Fruit fly (Drosophila melanogaster) whole organism, embryonic: Measurements from ENCODE around the gene drongo.
A peak's percentile ranks its signal among the peaks of the same experiment; 100 is the strongest.

Experiments
- Bgb ChIP-seq: fragments of 200-800 bp; sonication (Bioruptor generic); IDR thresholded peaks from 2 replicates; pipeline ENCODE4 v1.3.6; 2022; ENCODE audit warnings: missing biosample characterization, missing genetic modification characterization; ENCODE audit not compliant: partially characterized antibody
- Bteb2 ChIP-seq: fragments of 200-800 bp; sonication (Bioruptor generic); optimal IDR thresholded peaks from 2 replicates; lab custom pipeline; 2016; ENCODE audit warnings: missing biosample characterization, missing genetic modification characterization
- CG10979 ChIP-seq: fragments of 200-800 bp; sonication (Bioruptor generic); optimal IDR thresholded peaks from 2 replicates; lab custom pipeline; 2018; ENCODE audit warnings: missing biosample characterization, mild to moderate bottlenecking, missing genetic modification characterization, moderate library complexity
- CG12299 ChIP-seq: fragments of 200-800 bp; sonication (Bioruptor generic); optimal IDR thresholded peaks from 2 replicates; lab custom pipeline; 2018; ENCODE audit warnings: missing biosample characterization, mild to moderate bottlenecking, missing genetic modification characterization
- CG13624 ChIP-seq: fragments of 200-800 bp; sonication (Bioruptor generic); optimal IDR thresholded peaks from 2 replicates; lab custom pipeline; 2016; ENCODE audit warnings: missing biosample characterization, missing genetic modification characterization
- CG14860 ChIP-seq: fragments of 200-800 bp; sonication (Bioruptor generic); IDR thresholded peaks from 3 replicates; pipeline ENCODE4 v1.3.6; 2022; ENCODE audit warnings: missing biosample characterization, missing genetic modification characterization; ENCODE audit not compliant: partially characterized antibody
- CG1529 ChIP-seq: fragments of 200-800 bp; sonication (Bioruptor generic); optimal IDR thresholded peaks from 3 replicates; lab custom pipeline; 2018; ENCODE audit warnings: missing biosample characterization, missing genetic modification characterization
- CG17385 ChIP-seq: fragments of 200-800 bp; sonication (Bioruptor generic); optimal IDR thresholded peaks from 3 replicates; lab custom pipeline; 2018; ENCODE audit warnings: missing biosample characterization, mild to moderate bottlenecking, missing genetic modification characterization
- CG17829 ChIP-seq: fragments of 200-800 bp; optimal IDR thresholded peaks from 2 replicates; lab custom pipeline; 2019; ENCODE audit warnings: missing biosample characterization, mild to moderate bottlenecking, missing genetic modification characterization, moderate library complexity
- CG18764 ChIP-seq: fragments of 200-800 bp; sonication (Bioruptor generic); optimal IDR thresholded peaks from 3 replicates; lab custom pipeline; 2016; ENCODE audit warnings: missing biosample characterization, missing genetic modification characterization
- CG2116 ChIP-seq: fragments of 200-800 bp; sonication (Bioruptor generic); optimal IDR thresholded peaks from 3 replicates; lab custom pipeline; 2018; ENCODE audit warnings: missing biosample characterization, mild to moderate bottlenecking, missing genetic modification characterization
- CG2889 ChIP-seq: fragments of 200-800 bp; sonication (Bioruptor generic); IDR thresholded peaks from 3 replicates; pipeline ENCODE4 v1.3.6; 2022; ENCODE audit warnings: missing biosample characterization, missing genetic modification characterization
- CG31441 ChIP-seq: fragments of 200-800 bp; sonication (Bioruptor generic); IDR thresholded peaks from 2 replicates; pipeline ENCODE4 v1.3.6; 2022; ENCODE audit warnings: missing biosample characterization, missing genetic modification characterization
- CG32767 ChIP-seq: fragments of 200-800 bp; sonication (Bioruptor generic); IDR thresholded peaks from 2 replicates; pipeline ENCODE4 v1.3.6; 2022; ENCODE audit warnings: missing biosample characterization, missing genetic modification characterization
- CG3407 ChIP-seq: fragments of 200-800 bp; sonication (Bioruptor generic); optimal IDR thresholded peaks from 2 replicates; lab custom pipeline; 2018; ENCODE audit warnings: missing biosample characterization, mild to moderate bottlenecking, missing genetic modification characterization
- CG4360 ChIP-seq: fragments of 200-800 bp; sonication (Bioruptor generic); IDR thresholded peaks from 2 replicates; pipeline ENCODE4 v1.3.6; 2022; ENCODE audit warnings: missing biosample characterization, missing genetic modification characterization
- CG4424 ChIP-seq: fragments of 200-800 bp; sonication (Bioruptor generic); optimal IDR thresholded peaks from 3 replicates; lab custom pipeline; 2016; ENCODE audit warnings: missing biosample characterization, missing genetic modification characterization
- CG4730 ChIP-seq: fragments of 200-800 bp; sonication (Bioruptor generic); IDR thresholded peaks from 2 replicates; pipeline ENCODE4 v1.3.6; 2022; ENCODE audit warnings: missing biosample characterization, missing genetic modification characterization
- CG6765 ChIP-seq: fragments of 200-800 bp; sonication (Bioruptor generic); optimal IDR thresholded peaks from 3 replicates; lab custom pipeline; 2017; ENCODE audit warnings: missing biosample characterization, mild to moderate bottlenecking, missing genetic modification characterization
- CG7372 ChIP-seq: fragments of 200-800 bp; sonication (Bioruptor generic); IDR thresholded peaks from 2 replicates; pipeline ENCODE4 v1.3.6; 2022; ENCODE audit warnings: missing biosample characterization, missing genetic modification characterization
- CG7786 ChIP-seq: fragments of 200-800 bp; sonication (Bioruptor generic); optimal IDR thresholded peaks from 2 replicates; lab custom pipeline; 2016; ENCODE audit warnings: missing biosample characterization, missing genetic modification characterization
- ERR ChIP-seq: fragments of 200-800 bp; sonication (Bioruptor generic); optimal IDR thresholded peaks from 2 replicates; lab custom pipeline; 2016; ENCODE audit warnings: missing biosample characterization, missing genetic modification characterization
- GATAe ChIP-seq: fragments of 200-800 bp; sonication (Bioruptor generic); conservative IDR thresholded peaks from 2 replicates; pipeline ENCODE4 v1.3.6; 2022; ENCODE audit warnings: missing biosample characterization, missing genetic modification characterization
- HHEX ChIP-seq: fragments of 200-800 bp; sonication (Bioruptor generic); optimal IDR thresholded peaks from 3 replicates; lab custom pipeline; 2017; ENCODE audit warnings: missing biosample characterization, mild to moderate bottlenecking, missing genetic modification characterization, missing genetic modification reagents
- Ptx1 ChIP-seq: fragments of 200-800 bp; sonication (Bioruptor generic); IDR thresholded peaks from 2 replicates; pipeline ENCODE4 v1.3.6; 2022; ENCODE audit warnings: missing biosample characterization, missing genetic modification characterization
- Sox100B ChIP-seq: fragments of 200-800 bp; sonication (Bioruptor generic); optimal IDR thresholded peaks from 3 replicates; lab custom pipeline; 2018; ENCODE audit warnings: missing biosample characterization, mild to moderate bottlenecking, missing genetic modification characterization
- Ssrp ChIP-seq: fragments of 200-800 bp; sonication (Bioruptor generic); optimal IDR thresholded peaks from 2 replicates; lab custom pipeline; 2018; ENCODE audit warnings: missing biosample characterization, mild to moderate bottlenecking, missing genetic modification characterization, moderate library complexity
- TFAM ChIP-seq: fragments of 200-800 bp; sonication (Bioruptor generic); optimal IDR thresholded peaks from 2 replicates; lab custom pipeline; 2017; ENCODE audit warnings: missing biosample characterization, missing genetic modification characterization, inconsistent platforms
- Vsx1 ChIP-seq: fragments of 200-800 bp; sonication (Bioruptor generic); optimal IDR thresholded peaks from 2 replicates; lab custom pipeline; 2017; ENCODE audit warnings: missing biosample characterization, mild to moderate bottlenecking, missing genetic modification characterization, missing genetic modification reagents
- az2 ChIP-seq: fragments of 200-800 bp; sonication (Bioruptor generic); optimal IDR thresholded peaks from 3 replicates; lab custom pipeline; 2016; ENCODE audit warnings: missing biosample characterization, missing genetic modification characterization
- bcd ChIP-seq: fragments of 200-800 bp; sonication (Bioruptor generic); optimal IDR thresholded peaks from 2 replicates; lab custom pipeline; 2017; ENCODE audit warnings: missing biosample characterization, mild to moderate bottlenecking, missing genetic modification characterization
- bigmax ChIP-seq: fragments of 200-800 bp; sonication (Bioruptor generic); optimal IDR thresholded peaks from 2 replicates; lab custom pipeline; 2018; ENCODE audit warnings: missing biosample characterization, mild to moderate bottlenecking, missing genetic modification characterization
- cas ChIP-seq: fragments of 200-800 bp; sonication (Bioruptor generic); IDR thresholded peaks from 2 replicates; pipeline ENCODE4 v1.3.6; 2022; ENCODE audit warnings: missing biosample characterization, missing genetic modification characterization
- chn ChIP-seq: fragments of 200-800 bp; sonication (Bioruptor generic); optimal IDR thresholded peaks from 2 replicates; lab custom pipeline; 2016; ENCODE audit warnings: missing biosample characterization, missing genetic modification characterization
- croc ChIP-seq: fragments of 200-800 bp; sonication (Bioruptor generic); conservative IDR thresholded peaks from 3 replicates; pipeline ENCODE4 v1.3.6; 2022; ENCODE audit warnings: missing biosample characterization, missing genetic modification characterization
- danr ChIP-seq: fragments of 200-800 bp; sonication (Bioruptor generic); IDR thresholded peaks from 2 replicates; pipeline ENCODE4 v1.3.6; 2022; ENCODE audit warnings: missing biosample characterization, missing genetic modification characterization
- dmrt99B ChIP-seq: fragments of 200-800 bp; sonication (Bioruptor generic); optimal IDR thresholded peaks from 2 replicates; lab custom pipeline; 2018; ENCODE audit warnings: missing biosample characterization, mild to moderate bottlenecking, missing genetic modification characterization, moderate library complexity
- dpn ChIP-seq, 2 experiments: fragments of 200-800 bp; sonication (Bioruptor generic); optimal IDR thresholded peaks; 3 replicates each; lab custom pipeline; 2016; ENCODE audit warnings: missing biosample characterization in 2 of 2, missing genetic modification characterization in 2 of 2
- gcm2 ChIP-seq: fragments of 200-800 bp; sonication (Bioruptor generic); optimal IDR thresholded peaks from 2 replicates; lab custom pipeline; 2016; ENCODE audit warnings: missing biosample characterization, missing genetic modification characterization
- grn ChIP-seq: fragments of 200-800 bp; sonication (Bioruptor generic); optimal IDR thresholded peaks from 3 replicates; lab custom pipeline; 2017; ENCODE audit warnings: missing biosample characterization, missing genetic modification characterization
- hb ChIP-seq: fragments of 200-800 bp; sonication (Bioruptor generic); IDR thresholded peaks from 3 replicates; pipeline ENCODE4 v1.3.6; 2022; ENCODE audit warnings: missing biosample characterization, missing genetic modification characterization; ENCODE audit not compliant: partially characterized antibody
- lmd ChIP-seq: fragments of 200-800 bp; sonication (Bioruptor generic); IDR thresholded peaks from 2 replicates; pipeline ENCODE4 v1.3.6; 2022; ENCODE audit warnings: missing biosample characterization, missing genetic modification characterization
- nerfin-2 ChIP-seq: fragments of 200-800 bp; sonication (Bioruptor generic); IDR thresholded peaks from 2 replicates; pipeline ENCODE4 v1.3.6; 2022; ENCODE audit warnings: missing biosample characterization, missing genetic modification characterization; ENCODE audit not compliant: partially characterized antibody
- peb ChIP-seq: fragments of 200-800 bp; sonication (Bioruptor generic); IDR thresholded peaks from 2 replicates; pipeline ENCODE4 v1.3.6; 2022; ENCODE audit warnings: missing biosample characterization, missing genetic modification characterization
- scrt ChIP-seq: fragments of 200-800 bp; sonication (Bioruptor generic); optimal IDR thresholded peaks from 2 replicates; lab custom pipeline; 2018; ENCODE audit warnings: missing biosample characterization, mild to moderate bottlenecking, missing genetic modification characterization, moderate library complexity
- slbo ChIP-seq: fragments of 200-800 bp; sonication (Bioruptor generic); IDR thresholded peaks from 2 replicates; pipeline ENCODE4 v1.3.6; 2022; ENCODE audit warnings: missing biosample characterization, missing genetic modification characterization
- sna ChIP-seq: fragments of 200-800 bp; sonication (Bioruptor generic); IDR thresholded peaks from 2 replicates; pipeline ENCODE4 v1.3.6; 2022; ENCODE audit warnings: missing biosample characterization, missing genetic modification characterization; ENCODE audit not compliant: partially characterized antibody
- vvl ChIP-seq: fragments of 200-800 bp; sonication (Bioruptor generic); IDR thresholded peaks from 2 replicates; pipeline ENCODE4 v1.3.6; 2022; ENCODE audit warnings: missing biosample characterization, missing genetic modification characterization
- wdn ChIP-seq: fragments of 200-800 bp; sonication (Bioruptor generic); IDR thresholded peaks from 2 replicates; pipeline ENCODE4 v1.3.6; 2022; ENCODE audit warnings: missing biosample characterization, missing genetic modification characterization

The drongo gene

dm6 chr2L:819315-820032 lies 31.4 kb downstream of the drongo start, which contains the start of the genes PGAP2 and Clp (continued):
- TF ChIP-seq CG4730 (GFP tag; lab: Robert Waterston, UW) (peak; percentile 65), ERR (GFP tag; lab: Kevin White, UChicago) (no peak), slbo (peak; percentile 89), CG7372 (peak; percentile 93), CG31441 (peak; percentile 73), wdn (GFP tag; lab: Robert Waterston, UW) (no peak), CG10979 (tag; lab: Kevin White, UChicago) (peak; percentile 85), Bgb (GFP tag; lab: Robert Waterston, UW) (no peak), vvl (peak; percentile 79), Ssrp (peak; percentile 83), gcm2 (GFP tag; lab: Kevin White, UChicago) (no peak), CG4360 (peak; percentile 71), lmd (peak; percentile 84), CG12299 (tag; lab: Kevin White, UChicago) (peak; percentile 45), CG17829 (tag; lab: Kevin White, UChicago) (peak; percentile 68), CG32767 (GFP tag; lab: Robert Waterston, UW) (peak; percentile 71; the same call in 1 of the 2 replicates), CG1529 (GFP tag; lab: Kevin White, UChicago) (peak; percentile 26), bcd (GFP tag; lab: Kevin White, UChicago) (peak; percentile 73), chn (GFP tag; lab: Kevin White, UChicago) (peak; percentile 51), CG17385 (GFP tag; lab: Kevin White, UChicago) (peak; percentile 64), croc (GFP tag; lab: Robert Waterston, UW) (peak; percentile 71), CG3407 (peak; percentile 29), dmrt99B (tag; lab: Kevin White, UChicago) (no peak), CG4424 (GFP tag; lab: Kevin White, UChicago) (peak; percentile 79), CG13624 (peak; percentile 20), CG18764 (GFP tag; lab: Kevin White, UChicago) (peak; percentile 60), CG7786 (GFP tag; lab: Kevin White, UChicago) (peak; percentile 61), CG2889 (GFP tag; lab: Robert Waterston, UW) (peak; percentile 59; the same call in 2 of the 3 replicates), peb (peak; percentile 57; the same call in 1 of the 2 replicates), Vsx1 (GFP tag; lab: Kevin White, UChicago) (no peak), HHEX (GFP tag; lab: Kevin White, UChicago) (peak; percentile 6), CG14860 (peak; percentile 65; the same call in 2 of the 3 replicates), Sox100B (GFP tag; lab: Kevin White, UChicago) (no peak), scrt (no peak), dpn (GFP tag; optimal IDR thresholded peaks at IDR 0.05; lab: Kevin White, UChicago) (peak; percentile 50 to 77), az2 (GFP tag; lab: Kevin White, UChicago) (peak; percentile 64), grn (no peak), Bteb2 (GFP tag; lab: Kevin White, UChicago) (peak; percentile 46), Ptx1 (GFP tag; lab: Robert Waterston, UW) (peak; percentile 89), TFAM (GFP tag; lab: Kevin White, UChicago) (no peak), hb (GFP tag; lab: Robert Waterston, UW) (0 out of 3 replicates have a peak, but pooled peaks have one; percentile 68), GATAe (GFP tag; lab: Robert Waterston, UW) (no peak), nerfin-2 (no peak), cas (GFP tag; lab: Robert Waterston, UW) (0 out of 2 replicates have a peak, but pooled peaks have one; percentile 13), danr (peak; percentile 57; the same call in 1 of the 2 replicates), sna (no peak), CG6765 (GFP tag; lab: Kevin White, UChicago) (no peak), CG2116 (GFP tag; lab: Kevin White, UChicago) (peak; percentile 72), bigmax (GFP tag; lab: Kevin White, UChicago) (no peak)
